Fruit fly (Drosophila melanogaster) whole organism, embryonic: Measurements from ENCODE around the gene MTF-1.

ENCODE experiments used
- ATbp ChIP-seq: fragments of 200-800 bp; sonication (Bioruptor generic); optimal IDR thresholded peaks from 2 replicates; lab custom pipeline; 2017; ENCODE audit warnings: missing biosample characterization, mild to moderate bottlenecking, missing genetic modification characterization, missing genetic modification reagents
- Bdp1 ChIP-seq: fragments of 200-800 bp; sonication (Bioruptor generic); optimal IDR thresholded peaks from 3 replicates; lab custom pipeline; 2016; ENCODE audit warnings: missing biosample characterization, missing genetic modification characterization
- BtbVII ChIP-seq: fragments of 200-800 bp; sonication (Bioruptor generic); optimal IDR thresholded peaks from 3 replicates; lab custom pipeline; 2017; ENCODE audit warnings: missing biosample characterization, mild to moderate bottlenecking, missing genetic modification characterization
- CG10147 ChIP-seq: fragments of 200-800 bp; sonication (Bioruptor generic); optimal IDR thresholded peaks from 2 replicates; lab custom pipeline; 2019; ENCODE audit warnings: missing biosample characterization, mild to moderate bottlenecking, missing genetic modification characterization, moderate library complexity
- CG10274 ChIP-seq: fragments of 200-800 bp; sonication (Bioruptor generic); optimal IDR thresholded peaks from 3 replicates; lab custom pipeline; 2017; ENCODE audit warnings: missing biosample characterization, mild to moderate bottlenecking, missing genetic modification characterization
- CG11247 ChIP-seq: fragments of 200-800 bp; sonication (Bioruptor generic); IDR thresholded peaks from 2 replicates; pipeline ENCODE4 v1.3.6; 2022; ENCODE audit warnings: missing biosample characterization, missing genetic modification characterization
- CG11456 ChIP-seq: fragments of 200-800 bp; sonication (Bioruptor generic); IDR thresholded peaks from 3 replicates; pipeline ENCODE4 v1.3.6; 2022; ENCODE audit warnings: missing biosample characterization, missing genetic modification characterization
- CG13123 ChIP-seq: fragments of 200-800 bp; sonication (Bioruptor generic); optimal IDR thresholded peaks from 2 replicates; lab custom pipeline; 2016; ENCODE audit warnings: missing biosample characterization, missing genetic modification characterization
- CG13296 ChIP-seq: fragments of 200-800 bp; sonication (Bioruptor generic); optimal IDR thresholded peaks from 3 replicates; lab custom pipeline; 2018; ENCODE audit warnings: missing biosample characterization, mild to moderate bottlenecking, missing genetic modification characterization
- CG16779 ChIP-seq: fragments of 200-800 bp; sonication (Bioruptor generic); IDR thresholded peaks from 2 replicates; pipeline ENCODE4 v1.3.6; 2022; ENCODE audit warnings: missing biosample characterization, missing genetic modification characterization
- CG17912 ChIP-seq: fragments of 200-800 bp; sonication (Bioruptor generic); optimal IDR thresholded peaks from 2 replicates; lab custom pipeline; 2018; ENCODE audit warnings: missing biosample characterization, mild to moderate bottlenecking, missing genetic modification characterization
- CG31388 ChIP-seq: fragments of 200-800 bp; sonication (Bioruptor generic); optimal IDR thresholded peaks from 2 replicates; lab custom pipeline; 2016; ENCODE audit warnings: missing biosample characterization, missing genetic modification characterization
- CG32772 ChIP-seq: fragments of 200-800 bp; sonication (Bioruptor generic); IDR thresholded peaks from 2 replicates; pipeline ENCODE4 v1.3.6; 2022; ENCODE audit warnings: missing biosample characterization, missing genetic modification characterization
- CG4360 ChIP-seq: fragments of 200-800 bp; sonication (Bioruptor generic); IDR thresholded peaks from 2 replicates; pipeline ENCODE4 v1.3.6; 2022; ENCODE audit warnings: missing biosample characterization, missing genetic modification characterization
- CG6254 ChIP-seq: fragments of 200-800 bp; sonication (Bioruptor generic); optimal IDR thresholded peaks from 3 replicates; lab custom pipeline; 2017; ENCODE audit warnings: mild to moderate bottlenecking, missing biosample characterization, missing genetic modification reagents, missing genetic modification characterization
- CG7745 ChIP-seq: fragments of 200-800 bp; sonication (Bioruptor generic); optimal IDR thresholded peaks from 2 replicates; lab custom pipeline; 2018; ENCODE audit warnings: missing biosample characterization, mild to moderate bottlenecking, missing genetic modification characterization, moderate library complexity
- CG7839 ChIP-seq: fragments of 200-800 bp; sonication (Bioruptor generic); optimal IDR thresholded peaks from 3 replicates; lab custom pipeline; 2018; ENCODE audit warnings: missing biosample characterization, mild to moderate bottlenecking, missing genetic modification characterization, moderate library complexity
- CG8359 ChIP-seq: fragments of 200-800 bp; sonication (Bioruptor generic); optimal IDR thresholded peaks from 2 replicates; lab custom pipeline; 2017; ENCODE audit warnings: missing biosample characterization, mild to moderate bottlenecking, missing genetic modification characterization, borderline replicate concordance
- Chrac-16 ChIP-seq: fragments of 200-800 bp; sonication (Bioruptor generic); optimal IDR thresholded peaks from 3 replicates; lab custom pipeline; 2016; ENCODE audit warnings: missing biosample characterization, missing genetic modification characterization
- Ets97D ChIP-seq: fragments of 200-800 bp; sonication (Bioruptor generic); optimal IDR thresholded peaks from 3 replicates; lab custom pipeline; 2016; ENCODE audit warnings: missing biosample characterization, missing genetic modification characterization
- Fer1 ChIP-seq: fragments of 200-800 bp; sonication (Bioruptor generic); optimal IDR thresholded peaks from 2 replicates; lab custom pipeline; 2017; ENCODE audit warnings: missing biosample characterization, mild to moderate bottlenecking, missing genetic modification characterization
- HLHmδ ChIP-seq: fragments of 200-800 bp; sonication (Bioruptor generic); optimal IDR thresholded peaks from 2 replicates; lab custom pipeline; 2018; ENCODE audit warnings: missing biosample characterization, mild to moderate bottlenecking, missing genetic modification characterization, moderate library complexity
- Hmr ChIP-seq: fragments of 200-800 bp; sonication (Bioruptor generic); optimal IDR thresholded peaks from 3 replicates; lab custom pipeline; 2017; ENCODE audit warnings: mild to moderate bottlenecking, missing biosample characterization, missing genetic modification reagents, missing genetic modification characterization
- MBD-R2 ChIP-seq: fragments of 200-800 bp; sonication (Bioruptor generic); IDR thresholded peaks from 2 replicates; pipeline ENCODE4 v1.3.6; 2022; ENCODE audit warnings: missing biosample characterization, missing genetic modification characterization
- MESR4 ChIP-seq: fragments of 200-800 bp; sonication (Bioruptor generic); optimal IDR thresholded peaks from 2 replicates; lab custom pipeline; 2018; ENCODE audit warnings: missing biosample characterization, mild to moderate bottlenecking, missing genetic modification characterization, moderate library complexity
- Mad ChIP-seq: fragments of 200-800 bp; sonication (Bioruptor generic); optimal IDR thresholded peaks from 2 replicates; lab custom pipeline; 2016; ENCODE audit warnings: missing biosample characterization, missing genetic modification characterization
- Max ChIP-seq: fragments of 200-800 bp; sonication (Bioruptor generic); optimal IDR thresholded peaks from 2 replicates; lab custom pipeline; 2016; ENCODE audit warnings: missing biosample characterization, mild to moderate bottlenecking, missing genetic modification characterization
- Myb ChIP-seq: fragments of 200-800 bp; sonication (Bioruptor generic); optimal IDR thresholded peaks from 2 replicates; lab custom pipeline; 2016; ENCODE audit warnings: missing biosample characterization, missing genetic modification characterization
- NK7.1 ChIP-seq: fragments of 200-800 bp; sonication (Bioruptor generic); optimal IDR thresholded peaks from 3 replicates; lab custom pipeline; 2016; ENCODE audit warnings: missing biosample characterization, missing genetic modification characterization
- Nf-YA ChIP-seq: fragments of 200-800 bp; sonication (Bioruptor generic); IDR thresholded peaks from 2 replicates; pipeline ENCODE4 v1.3.6; 2022; ENCODE audit warnings: missing biosample characterization, missing genetic modification characterization
- Optix ChIP-seq: fragments of 200-800 bp; sonication (Bioruptor generic); IDR thresholded peaks from 3 replicates; pipeline ENCODE4 v1.3.6; 2022; ENCODE audit warnings: missing biosample characterization, missing genetic modification characterization
- Xrp1 ChIP-seq: fragments of 200-800 bp; sonication (Bioruptor generic); IDR thresholded peaks from 2 replicates; pipeline ENCODE4 v1.3.6; 2022; ENCODE audit warnings: missing biosample characterization, missing genetic modification characterization
- bsh ChIP-seq, 2 experiments: fragments of 200-800 bp; sonication (Bioruptor generic); optimal IDR thresholded peaks; 2 replicates each; lab custom pipeline; 2017 to 2018; ENCODE audit warnings: mild to moderate bottlenecking in 2 of 2, missing biosample characterization in 2 of 2, missing genetic modification characterization in 2 of 2, moderate library complexity in 1 of 2
- corto ChIP-seq: fragments of 200-800 bp; sonication (Bioruptor generic); optimal IDR thresholded peaks from 2 replicates; lab custom pipeline; 2016; ENCODE audit warnings: missing biosample characterization, mild to moderate bottlenecking, missing genetic modification characterization, moderate library complexity
- crc ChIP-seq: fragments of 200-800 bp; sonication (Bioruptor generic); optimal IDR thresholded peaks from 2 replicates; lab custom pipeline; 2016; ENCODE audit warnings: missing biosample characterization, missing genetic modification characterization
- disco-r ChIP-seq: fragments of 200-800 bp; sonication (Bioruptor generic); optimal IDR thresholded peaks from 2 replicates; lab custom pipeline; 2016; ENCODE audit warnings: missing biosample characterization, missing genetic modification characterization
- ftz-f1 ChIP-seq: fragments of 200-800 bp; sonication (Bioruptor generic); optimal IDR thresholded peaks from 2 replicates; lab custom pipeline; 2016; ENCODE audit warnings: missing biosample characterization, missing genetic modification characterization
- gcm ChIP-seq: fragments of 200-800 bp; sonication (Bioruptor generic); optimal IDR thresholded peaks from 2 replicates; lab custom pipeline; 2019; ENCODE audit warnings: missing biosample characterization, mild to moderate bottlenecking, missing genetic modification characterization, moderate library complexity
- gt ChIP-seq: fragments of 200-800 bp; sonication (Bioruptor generic); IDR thresholded peaks from 2 replicates; pipeline ENCODE4 v1.3.6; 2022; ENCODE audit warnings: missing biosample characterization, missing genetic modification characterization
- mld ChIP-seq: fragments of 200-800 bp; sonication (Bioruptor generic); IDR thresholded peaks from 3 replicates; pipeline ENCODE4 v1.3.6; 2022; ENCODE audit warnings: missing biosample characterization, missing genetic modification characterization; ENCODE audit not compliant: partially characterized antibody
- onecut ChIP-seq: fragments of 200-800 bp; sonication (Bioruptor generic); IDR thresholded peaks from 2 replicates; pipeline ENCODE4 v1.3.6; 2022; ENCODE audit warnings: missing biosample characterization, missing genetic modification characterization
- repo ChIP-seq: fragments of 200-800 bp; sonication (Bioruptor generic); optimal IDR thresholded peaks from 2 replicates; lab custom pipeline; 2016; ENCODE audit warnings: missing biosample characterization, missing genetic modification characterization
- run ChIP-seq: fragments of 200-800 bp; sonication (Bioruptor generic); optimal IDR thresholded peaks from 3 replicates; lab custom pipeline; 2018; ENCODE audit warnings: missing biosample characterization, mild to moderate bottlenecking, missing genetic modification characterization
- sc ChIP-seq, 3 experiments: fragments of >200 bp in 2 of 3; fragments of 200-800 bp in 1 of 3; sonication (Bioruptor generic) in 1 of 3; optimal IDR thresholded peaks; 2 replicates in 2 of 3; 3 replicates in 1 of 3; lab custom pipeline; 2017; ENCODE audit warnings: mild to moderate bottlenecking in 1 of 3, missing biosample characterization in 1 of 3, missing genetic modification characterization in 1 of 3, missing genetic modification reagents in 1 of 3
- sisA ChIP-seq: fragments of 200-800 bp; sonication (Bioruptor generic); IDR thresholded peaks from 2 replicates; pipeline ENCODE4 v1.3.6; 2022; ENCODE audit warnings: missing biosample characterization, missing genetic modification characterization
- sqz ChIP-seq: fragments of 200-800 bp; sonication (Bioruptor generic); optimal IDR thresholded peaks from 3 replicates; lab custom pipeline; 2018; ENCODE audit warnings: missing biosample characterization, mild to moderate bottlenecking, missing genetic modification characterization
- tap ChIP-seq: fragments of 200-800 bp; optimal IDR thresholded peaks from 3 replicates; lab custom pipeline; 2019; ENCODE audit warnings: missing biosample characterization, mild to moderate bottlenecking, missing genetic modification characterization, moderate library complexity
- wor ChIP-seq: fragments of 200-800 bp; sonication (Bioruptor generic); IDR thresholded peaks from 2 replicates; pipeline ENCODE4 v1.3.6; 2022; ENCODE audit warnings: missing biosample characterization, missing genetic modification characterization
- zen2 ChIP-seq: fragments of 200-800 bp; sonication (Bioruptor generic); IDR thresholded peaks from 3 replicates; pipeline ENCODE4 v1.3.6; 2022; ENCODE audit warnings: missing biosample characterization, missing genetic modification characterization; ENCODE audit not compliant: partially characterized antibody

Gene MTF-1

DNA sequence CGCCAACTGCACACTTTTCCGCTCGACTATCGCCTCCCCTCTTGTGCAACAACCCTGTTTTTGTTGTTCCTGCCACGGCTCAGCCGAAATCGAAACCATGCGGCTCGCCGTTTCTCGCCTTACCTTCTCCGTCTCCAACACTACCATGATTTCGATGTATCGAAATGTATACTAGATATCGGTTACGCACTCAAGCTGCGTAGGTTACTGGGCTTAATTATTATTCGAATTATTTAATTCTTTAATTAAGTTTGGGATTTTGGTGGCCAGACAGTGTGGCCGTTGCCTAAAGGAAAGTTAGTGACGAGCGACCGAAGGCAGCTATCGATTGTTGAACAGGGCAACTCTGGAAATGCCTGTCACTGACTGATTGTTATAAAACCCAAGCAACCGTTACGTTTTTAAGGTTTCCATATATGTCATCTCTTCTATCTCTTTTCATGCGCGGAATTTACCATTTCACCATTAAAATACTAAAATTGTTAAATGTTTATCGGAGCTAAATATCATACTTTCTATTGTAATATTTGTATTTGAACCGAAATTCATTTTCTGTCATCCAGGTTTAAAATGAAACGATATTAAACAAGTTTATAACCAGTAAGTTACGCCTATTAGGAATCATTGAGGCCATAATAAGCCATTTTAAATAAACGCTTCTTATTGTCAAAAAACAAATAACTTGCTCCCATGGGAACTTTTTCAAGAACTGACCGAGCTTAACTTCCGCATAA is 27.8 kb upstream of the MTF-1 start, which contains the start of gene eIF4E1 (continued):
- TF ChIP-seq CG4360 (GFP tag; lab: Robert Waterston, UW) (peak; percentile 52; the same call in 1 of the 2 replicates), Ets97D (GFP tag; lab: Kevin White, UChicago) (peak; percentile 96), repo (no peak), HLHmδ (GFP tag; lab: Kevin White, UChicago) (no peak), CG16779 (GFP tag; lab: Robert Waterston, UW) (no peak), sisA (GFP tag; lab: Robert Waterston, UW) (peak; percentile 29; the same call in 1 of the 2 replicates), Myb (GFP tag; lab: Kevin White, UChicago) (peak; percentile 100), zen2 (GFP tag; lab: Robert Waterston, UW) (peak; percentile 57; the same call in 2 of the 3 replicates), CG13123 (no peak), MESR4 (GFP tag; lab: Kevin White, UChicago) (peak; percentile 86), CG7839 (no peak), mld (GFP tag; lab: Robert Waterston, UW) (peak; percentile 68), ftz-f1 (GFP tag; lab: Kevin White, UChicago) (peak; percentile 40), CG11247 (GFP tag; lab: Robert Waterston, UW) (peak; percentile 43), gt (no peak), CG13296 (GFP tag; lab: Kevin White, UChicago) (no peak), gcm (GFP tag; lab: Kevin White, UChicago) (no peak), Optix (no peak), corto (no peak), sqz (GFP tag; lab: Kevin White, UChicago) (no peak), Fer1 (GFP tag; lab: Kevin White, UChicago) (no peak), sc (optimal IDR thresholded peaks at IDR 0.05; lab: Kevin White, UChicago) (no peak), sc (GFP tag; optimal IDR thresholded peaks at IDR 0.05; lab: Kevin White, UChicago) (no peak), Mad (GFP tag; lab: Kevin White, UChicago) (no peak), MBD-R2 (GFP tag; lab: Robert Waterston, UW) (peak; percentile 78), Xrp1 (GFP tag; lab: Robert Waterston, UW) (no peak), CG10274 (GFP tag; lab: Kevin White, UChicago) (no peak), crc (GFP tag; lab: Kevin White, UChicago) (no peak), Bdp1 (GFP tag; lab: Kevin White, UChicago) (no peak), BtbVII (GFP tag; lab: Kevin White, UChicago) (no peak), CG6254 (GFP tag; lab: Kevin White, UChicago) (no peak), CG31388 (GFP tag; lab: Kevin White, UChicago) (no peak), onecut (GFP tag; lab: Robert Waterston, UW) (no peak), CG11456 (GFP tag; lab: Robert Waterston, UW) (no peak), bsh (GFP tag; optimal IDR thresholded peaks at IDR 0.05; lab: Kevin White, UChicago) (no peak), CG8359 (GFP tag; lab: Kevin White, UChicago) (no peak), CG17912 (GFP tag; lab: Kevin White, UChicago) (peak; percentile 29), CG10147 (GFP tag; lab: Kevin White, UChicago) (peak; percentile 14), ATbp (no peak), disco-r (GFP tag; lab: Kevin White, UChicago) (no peak), Hmr (peak; percentile 47), tap (no peak), Max (peak; percentile 60), wor (GFP tag; lab: Robert Waterston, UW) (no peak), run (tag; lab: Kevin White, UChicago) (no peak), CG32772 (GFP tag; lab: Robert Waterston, UW) (no peak), CG7745 (tag; lab: Kevin White, UChicago) (peak; percentile 57), NK7.1 (no peak), Nf-YA (GFP tag; lab: Robert Waterston, UW) (0 out of 2 replicates have a peak, but pooled peaks have one; percentile 5), Chrac-16 (GFP tag; lab: Kevin White, UChicago) (no peak)
